Worm (Caenorhabditis elegans): ENCODE data around the gene mig-6.

- no peak for TF ChIP-seq nhr-12 (tag; optimal IDR thresholded peaks at IDR 0.05)
- TF ChIP-seq sptf-1 (tag; optimal IDR thresholded peaks at IDR 0.05) = no peak
- TF ChIP-seq elt-1 (tag; optimal IDR thresholded peaks at IDR 0.05; ENCODE audit: borderline replicate concordance, insufficient read depth) = no peak
Observed at ce11 chrV:7847170-7847569, 20.2 kb downstream of the mig-6 start, which contains the start of gene memo-1.

Data from whole organism, mixed stage, embryonic.